Worm (Caenorhabditis elegans) whole organism, L2 larva: ENCODE measurements around the gene Y46G5A.36.

Experiments
- mab-5 ChIP-seq: fragments of 150-350 bp; optimal IDR thresholded peaks from 2 replicates; lab custom pipeline; 2014; ENCODE audit warnings: missing biosample characterization, missing genetic modification characterization
- skn-1 ChIP-seq: sonication (generic microtip); optimal IDR thresholded peaks from 2 replicates; lab custom pipeline; 2017; ENCODE audit warnings: missing biosample characterization, missing genetic modification characterization
- ztf-4 ChIP-seq: fragments of 150-350 bp; optimal IDR thresholded peaks from 2 replicates; lab custom pipeline; 2014; ENCODE audit warnings: missing biosample characterization, missing genetic modification characterization

DNA sequence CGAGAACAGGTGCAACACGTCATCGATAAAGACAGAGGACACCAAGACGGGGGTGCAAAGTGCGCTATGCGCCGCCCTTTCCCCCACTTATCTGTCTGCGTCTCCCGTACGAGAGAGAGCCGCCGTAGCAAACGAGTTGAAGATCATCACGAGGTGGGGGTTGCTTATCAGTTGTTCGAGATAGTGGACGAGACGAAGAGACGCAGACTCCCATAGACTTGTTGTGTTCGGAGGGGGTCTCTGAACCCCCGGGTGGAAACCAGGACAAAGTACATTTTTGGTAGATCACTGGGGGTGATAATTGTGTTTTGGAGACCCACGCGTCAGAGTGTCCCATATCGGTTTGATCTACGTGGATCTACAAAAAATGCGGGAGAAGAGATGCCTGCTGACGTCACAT lies 24.7 kb upstream of the Y46G5A.36 start:
- no peak for TF ChIP-seq mab-5 (tag; lab: Kevin White, UChicago)
- peak; percentile 92 for TF ChIP-seq ztf-4
- no peak for TF ChIP-seq skn-1
